Fruit fly (Drosophila melanogaster) whole organism, wandering third instar larva: ENCODE data around the gene CG13784.

Experiments
- Abd-B ChIP-seq: fragments of >200 bp; optimal IDR thresholded peaks from 2 replicates; lab custom pipeline; 2017; ENCODE audit warnings: missing biosample characterization, missing genetic modification characterization
- CG32264 ChIP-seq: fragments of 200-800 bp; sonication (Bioruptor generic); optimal IDR thresholded peaks from 2 replicates; lab custom pipeline; 2016; ENCODE audit warnings: missing biosample characterization, missing genetic modification characterization
- CG9705 ChIP-seq: fragments of 200-800 bp; sonication (Bioruptor generic); optimal IDR thresholded peaks from 2 replicates; lab custom pipeline; 2018; ENCODE audit warnings: missing biosample characterization, mild to moderate bottlenecking, missing genetic modification characterization
- CrebA ChIP-seq: fragments of 200-800 bp; sonication (Bioruptor generic); optimal IDR thresholded peaks from 2 replicates; lab custom pipeline; 2016; ENCODE audit warnings: missing biosample characterization, mild to moderate bottlenecking, missing genetic modification characterization, borderline replicate concordance
- Dfd ChIP-seq: fragments of >200 bp; optimal IDR thresholded peaks from 2 replicates; lab custom pipeline; 2017; ENCODE audit warnings: missing biosample characterization, missing genetic modification characterization
- Dif ChIP-seq: fragments of 200-275, 200-300 bp; sonication (Bioruptor generic); optimal IDR thresholded peaks from 2 replicates; lab custom pipeline; 2018; ENCODE audit warnings: missing biosample characterization, missing genetic modification characterization; ENCODE audit not compliant: partially characterized antibody
- GATAd ChIP-seq: sonication (Bioruptor generic); optimal IDR thresholded peaks from 2 replicates; lab custom pipeline; 2016; ENCODE audit warnings: missing biosample characterization, missing genetic modification characterization
- HLH106 ChIP-seq: fragments of 200-800 bp; optimal IDR thresholded peaks from 3 replicates; lab custom pipeline; 2019; ENCODE audit warnings: missing biosample characterization, mild to moderate bottlenecking, missing genetic modification characterization, moderate library complexity
- Hnf4 ChIP-seq: fragments of 200-800 bp; sonication (Bioruptor generic); optimal IDR thresholded peaks from 2 replicates; lab custom pipeline; 2016; ENCODE audit warnings: missing biosample characterization, mild to moderate bottlenecking, missing genetic modification characterization
- Hr78 ChIP-seq: fragments of >200 bp; optimal IDR thresholded peaks from 2 replicates; lab custom pipeline; 2017; ENCODE audit warnings: missing biosample characterization, missing genetic modification characterization
- Hr83 ChIP-seq: fragments of 200-300 bp; sonication (Bioruptor generic); optimal IDR thresholded peaks from 2 replicates; lab custom pipeline; 2016; ENCODE audit warnings: missing biosample characterization, mild to moderate bottlenecking, missing genetic modification characterization, moderate library complexity; ENCODE audit not compliant: poor library complexity, severe bottlenecking
- Jra ChIP-seq: sonication (Bioruptor generic); optimal IDR thresholded peaks from 2 replicates; lab custom pipeline; 2016; ENCODE audit warnings: missing biosample characterization, missing genetic modification characterization
- Mio ChIP-seq: sonication (Bioruptor generic); optimal IDR thresholded peaks from 2 replicates; lab custom pipeline; 2016; ENCODE audit warnings: missing biosample characterization, missing genetic modification characterization
- Myc ChIP-seq: fragments of >200 bp; optimal IDR thresholded peaks from 2 replicates; lab custom pipeline; 2017
- N ChIP-seq: fragments of >200 bp; optimal IDR thresholded peaks from 2 replicates; lab custom pipeline; 2018; ENCODE audit warnings: missing biosample characterization, missing external identifiers, missing genetic modification characterization
- OdsH ChIP-seq: fragments of 200-800 bp; sonication (Bioruptor generic); optimal IDR thresholded peaks from 2 replicates; lab custom pipeline; 2016; ENCODE audit warnings: missing biosample characterization, mild to moderate bottlenecking, missing genetic modification characterization
- Rel ChIP-seq, 2 experiments: fragments of 200-800 bp; sonication (Bioruptor generic) in 1 of 2; optimal IDR thresholded peaks; 2 replicates in 1 of 2; 3 replicates in 1 of 2; lab custom pipeline; 2016 to 2019; ENCODE audit warnings: mild to moderate bottlenecking in 2 of 2, missing biosample characterization in 2 of 2, missing genetic modification characterization in 2 of 2, moderate library complexity in 1 of 2
- Sp1 ChIP-seq: fragments of 200-800 bp; sonication (Bioruptor generic); optimal IDR thresholded peaks from 3 replicates; lab custom pipeline; 2019; ENCODE audit warnings: missing biosample characterization, mild to moderate bottlenecking, missing genetic modification characterization, moderate library complexity
- Vsx2 ChIP-seq: fragments of 200-300, 225-300 bp; sonication (Bioruptor generic); optimal IDR thresholded peaks from 2 replicates; lab custom pipeline; 2018; ENCODE audit warnings: missing biosample characterization, missing genetic modification characterization; ENCODE audit not compliant: partially characterized antibody
- br ChIP-seq: fragments of 200-800 bp; sonication (Bioruptor generic); optimal IDR thresholded peaks from 2 replicates; lab custom pipeline; 2016; ENCODE audit warnings: missing biosample characterization, missing genetic modification characterization
- brk ChIP-seq: fragments of 200-800 bp; sonication (Bioruptor generic); optimal IDR thresholded peaks from 2 replicates; lab custom pipeline; 2016; ENCODE audit warnings: missing biosample characterization, mild to moderate bottlenecking, missing genetic modification characterization
- dl ChIP-seq, 2 experiments: fragments of 175-275, 200-275 bp in 1 of 2; fragments of 200-275 bp in 1 of 2; sonication (Bioruptor generic); optimal IDR thresholded peaks; lab custom pipeline; 2018; ENCODE audit warnings: mild to moderate bottlenecking in 2 of 2, missing biosample characterization in 2 of 2, missing genetic modification characterization in 2 of 2, moderate library complexity in 2 of 2; ENCODE audit not compliant: partially characterized antibody in 2 of 2, insufficient read depth in 1 of 2
- dmrt93B ChIP-seq: fragments of 200-800 bp; sonication (Bioruptor generic); optimal IDR thresholded peaks from 2 replicates; lab custom pipeline; 2018; ENCODE audit warnings: missing biosample characterization, mild to moderate bottlenecking, missing genetic modification characterization
- dsf ChIP-seq: sonication (Bioruptor generic); optimal IDR thresholded peaks from 2 replicates; lab custom pipeline; 2016; ENCODE audit warnings: missing biosample characterization, missing genetic modification characterization, borderline replicate concordance
- ey ChIP-seq: fragments of 200-800 bp; sonication (Bioruptor generic); optimal IDR thresholded peaks from 2 replicates; lab custom pipeline; 2016; ENCODE audit warnings: missing biosample characterization, missing genetic modification characterization
- foxo ChIP-seq, 2 experiments: fragments of 200-800 bp; sonication (Bioruptor generic); optimal IDR thresholded peaks; 2 replicates in 1 of 2; 3 replicates in 1 of 2; lab custom pipeline; 2016 to 2017; ENCODE audit warnings: missing biosample characterization in 2 of 2, missing genetic modification characterization in 2 of 2
- fru ChIP-seq: fragments of 200-800 bp; sonication (Bioruptor generic); optimal IDR thresholded peaks from 3 replicates; lab custom pipeline; 2016; ENCODE audit warnings: missing biosample characterization, mild to moderate bottlenecking, missing genetic modification characterization
- h ChIP-seq: fragments of 200-800 bp; sonication (Bioruptor generic); optimal IDR thresholded peaks from 3 replicates; lab custom pipeline; 2016; ENCODE audit warnings: missing biosample characterization, mild to moderate bottlenecking, missing genetic modification characterization
- jim ChIP-seq: fragments of 175-275, 200-325 bp; sonication (Bioruptor generic); optimal IDR thresholded peaks from 2 replicates; lab custom pipeline; 2016; ENCODE audit warnings: missing biosample characterization, mild to moderate bottlenecking, missing genetic modification characterization
- lola ChIP-seq: fragments of >200 bp; optimal IDR thresholded peaks from 2 replicates; lab custom pipeline; 2017; ENCODE audit warnings: missing biosample characterization, missing genetic modification characterization
- pan ChIP-seq: fragments of >200 bp; optimal IDR thresholded peaks from 2 replicates; lab custom pipeline; 2017
- psq ChIP-seq: fragments of 200-800 bp; sonication (Bioruptor generic); optimal IDR thresholded peaks from 3 replicates; lab custom pipeline; 2017; ENCODE audit warnings: missing biosample characterization, mild to moderate bottlenecking, missing genetic modification characterization, moderate library complexity
- rgr ChIP-seq: fragments of 200-800 bp; sonication (Bioruptor generic); optimal IDR thresholded peaks from 3 replicates; lab custom pipeline; 2016; ENCODE audit warnings: missing biosample characterization, mild to moderate bottlenecking, missing genetic modification characterization
- sage ChIP-seq: fragments of 200-800 bp; sonication (Bioruptor generic); optimal IDR thresholded peaks from 2 replicates; lab custom pipeline; 2016; ENCODE audit warnings: missing biosample characterization, mild to moderate bottlenecking, missing genetic modification characterization
- sv ChIP-seq: fragments of 200-800 bp; sonication (Bioruptor generic); optimal IDR thresholded peaks from 3 replicates; lab custom pipeline; 2016; ENCODE audit warnings: missing biosample characterization, missing genetic modification characterization
- tai ChIP-seq: sonication (Bioruptor generic); optimal IDR thresholded peaks from 2 replicates; lab custom pipeline; 2016; ENCODE audit warnings: missing biosample characterization, missing genetic modification characterization
- usp ChIP-seq: fragments of >200 bp; optimal IDR thresholded peaks from 2 replicates; lab custom pipeline; 2017; ENCODE audit warnings: missing biosample characterization, missing genetic modification characterization
- woc ChIP-seq: sonication (Bioruptor generic); optimal IDR thresholded peaks from 2 replicates; lab custom pipeline; 2016; ENCODE audit warnings: missing biosample characterization, mild to moderate bottlenecking, missing genetic modification characterization

The CG13784 gene

dm6 chr2L:7188530-7188996 is 31.3 kb downstream of the CG13784 start:
- no peak for TF ChIP-seq usp (GFP tag; lab: Kevin White, UChicago)
- TF ChIP-seq rgr (GFP tag; lab: Kevin White, UChicago): peak; percentile 99
- peak; percentile 98 for TF ChIP-seq CG32264
- TF ChIP-seq Abd-B (GFP tag; lab: Kevin White, UChicago): no peak
- peak; percentile 99 for TF ChIP-seq CG9705 (GFP tag; lab: Kevin White, UChicago)
- TF ChIP-seq sage (GFP tag; lab: Kevin White, UChicago): peak; percentile 97
- TF ChIP-seq sv: peak; percentile 96
- TF ChIP-seq jim (GFP tag; lab: Kevin White, UChicago): peak; percentile 85
- TF ChIP-seq woc (GFP tag; lab: Kevin White, UChicago): peak; percentile 97
- TF ChIP-seq Vsx2 (GFP tag; lab: Kevin White, UChicago): no peak
- peak; percentile 46 for TF ChIP-seq Hr83 (GFP tag; lab: Kevin White, UChicago)
- no peak for TF ChIP-seq lola (GFP tag; lab: Kevin White, UChicago)
- TF ChIP-seq br (GFP tag; lab: Kevin White, UChicago): peak; percentile 99
- TF ChIP-seq Hr78: no peak
- peak; percentile 88 to 98 for TF ChIP-seq foxo (GFP tag; optimal IDR thresholded peaks at IDR 0.05; lab: Kevin White, UChicago)
- TF ChIP-seq brk (GFP tag; lab: Kevin White, UChicago): peak; percentile 95
- peak; percentile 98 for TF ChIP-seq psq
- TF ChIP-seq Dif (GFP tag; lab: Kevin White, UChicago): peak; percentile 70
- TF ChIP-seq dsf (GFP tag; lab: Kevin White, UChicago): peak; percentile 95
- peak; percentile 98 for TF ChIP-seq Jra (GFP tag; lab: Kevin White, UChicago)
- TF ChIP-seq N (GFP tag; lab: Kevin White, UChicago): no peak
- TF ChIP-seq h: peak; percentile 99
- TF ChIP-seq dmrt93B (GFP tag; lab: Kevin White, UChicago): peak; percentile 100
- peak; percentile 100 for TF ChIP-seq Sp1 (GFP tag; lab: Kevin White, UChicago)
- no peak for TF ChIP-seq pan (lab: Kevin White, UChicago)
- peak; percentile 96 for TF ChIP-seq GATAd
- TF ChIP-seq Mio (GFP tag; lab: Kevin White, UChicago): peak; percentile 90
- TF ChIP-seq dl (GFP tag; optimal IDR thresholded peaks at IDR 0.05; lab: Kevin White, UChicago; ENCODE audit: insufficient read depth in 1 of 2, partially characterized antibody in 2 of 2): peak in 1 of 2 experiments; percentile 69
- peak; percentile 98 for TF ChIP-seq fru (GFP tag; lab: Kevin White, UChicago)
- peak; percentile 97 for TF ChIP-seq tai (GFP tag; lab: Kevin White, UChicago)
- peak; percentile 97 for TF ChIP-seq Dfd (GFP tag; lab: Kevin White, UChicago)
- TF ChIP-seq Hnf4 (GFP tag; lab: Kevin White, UChicago): peak; percentile 98
- TF ChIP-seq Myc (lab: Kevin White, UChicago): no peak
- peak; percentile 99 for TF ChIP-seq ey (GFP tag; lab: Kevin White, UChicago)
- TF ChIP-seq Rel (GFP tag; optimal IDR thresholded peaks at IDR 0.05; lab: Kevin White, UChicago): peak; percentile 74
- peak; percentile 90 for TF ChIP-seq Rel (tag; optimal IDR thresholded peaks at IDR 0.05; lab: Kevin White, UChicago)
- TF ChIP-seq CrebA (GFP tag; lab: Kevin White, UChicago): peak; percentile 85
- peak; percentile 100 for TF ChIP-seq HLH106
- TF ChIP-seq OdsH (GFP tag; lab: Kevin White, UChicago): peak; percentile 99

- TF ChIP-seq Hr83 (GFP tag; lab: Kevin White, UChicago): no peak
- TF ChIP-seq lola (GFP tag; lab: Kevin White, UChicago): no peak
Measured at dm6 chr2L:7187920-7188529, 31.8 kb downstream of the CG13784 start.
